Fruit fly (Drosophila melanogaster) Kc167 (cell line): ENCODE data around the gene CG33688.

ENCODE experiments used
- Myc ChIP-seq: fragments of >200 bp; optimal IDR thresholded peaks from 2 replicates; lab custom pipeline; 2017; ENCODE audit warnings: missing external identifiers
- Sin3A ChIP-seq: fragments of >200 bp; optimal IDR thresholded peaks from 2 replicates; lab custom pipeline; 2018; ENCODE audit warnings: missing external identifiers
- h ChIP-seq: fragments of >200 bp; optimal IDR thresholded peaks from 3 replicates; lab custom pipeline; 2018; ENCODE audit warnings: missing external identifiers
- insv ChIP-seq: fragments of >200 bp; optimal IDR thresholded peaks from 3 replicates; lab custom pipeline; 2018; ENCODE audit warnings: missing external identifiers
- psq ChIP-seq: fragments of >200 bp; optimal IDR thresholded peaks from 2 replicates; lab custom pipeline; 2017; ENCODE audit warnings: missing external identifiers
- ttk ChIP-seq: sonication (Bioruptor generic); optimal IDR thresholded peaks from 2 replicates; lab custom pipeline; 2017; ENCODE audit warnings: missing external identifiers

CG33688 gene

DNA sequence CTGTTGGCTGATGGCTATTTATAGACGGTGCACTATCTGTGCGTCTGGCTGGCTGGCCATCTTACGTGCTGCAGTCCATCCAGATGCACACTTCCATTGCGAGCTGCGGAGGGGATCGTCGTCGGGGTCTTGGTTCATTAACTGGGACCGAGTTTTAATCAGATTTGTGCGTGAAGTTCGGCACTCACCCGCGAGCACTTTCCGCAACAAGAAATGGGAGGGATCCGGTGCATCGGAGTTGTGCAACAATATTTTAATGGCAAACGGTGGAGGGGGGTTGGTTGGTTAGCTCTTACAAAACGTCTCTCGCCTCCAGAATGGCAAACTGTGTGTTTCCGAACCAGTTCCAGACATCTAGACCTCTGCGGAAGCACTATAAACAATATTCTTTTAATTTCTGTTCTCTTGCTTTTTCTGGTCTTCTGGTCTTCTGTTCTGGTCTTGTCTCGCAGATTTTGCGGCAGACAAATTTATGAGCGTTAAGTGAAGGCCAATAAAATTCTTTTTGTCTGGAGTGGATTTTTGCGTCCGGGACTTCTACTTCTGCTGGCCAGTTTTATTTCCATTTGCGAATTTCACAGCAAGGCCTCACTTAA is 2.3 kb upstream of the CG33688 start:
- no peak for TF ChIP-seq ttk
- TF ChIP-seq Sin3A = no peak

DNA sequence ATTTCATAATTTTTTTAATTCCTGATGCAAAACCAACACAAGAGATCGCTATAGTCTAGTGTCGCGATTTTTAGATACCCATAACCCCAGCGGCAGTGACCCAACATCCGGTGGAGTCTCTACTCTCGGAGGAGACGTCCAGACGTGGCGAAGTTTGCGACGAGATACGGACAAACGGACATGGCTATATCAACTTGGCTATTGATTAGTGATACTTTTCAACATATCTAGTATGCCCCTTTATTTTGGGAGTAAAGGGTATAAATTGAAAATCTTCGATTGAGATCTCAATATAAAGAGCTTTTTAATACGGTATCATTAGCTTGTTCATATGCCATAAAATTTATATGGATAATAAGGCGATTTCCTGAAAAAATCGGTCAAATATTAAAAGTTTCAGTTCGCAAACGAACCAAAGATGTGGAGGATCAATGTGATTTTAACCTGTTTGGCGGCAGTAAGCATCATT is 1.5 kb upstream of the CG33688 start, which contains the start of gene CG33687:
Gene CG33687, plus strand, starts transcription at position 419 of the 469 bp plus-strand sequence.
- TF ChIP-seq h (no peak), Myc (lab: Kevin White, UChicago) (no peak), psq (lab: Kevin White, UChicago) (no peak), Sin3A (no peak), ttk (no peak), insv (lab: Kevin White, UChicago) (no peak)

- no peak for TF ChIP-seq psq (lab: Kevin White, UChicago)
- no peak for TF ChIP-seq h
- TF ChIP-seq insv (lab: Kevin White, UChicago) = no peak
- TF ChIP-seq ttk = no peak
- no peak for TF ChIP-seq Myc (lab: Kevin White, UChicago)
- no peak for TF ChIP-seq Sin3A
Observed at dm6 chr3L:16199929-16200328, 909 bp downstream of the CG33688 start, which contains the start of gene CG33689. TSS of gene CG33689 (plus strand) at chr3L:16200229.

DNA sequence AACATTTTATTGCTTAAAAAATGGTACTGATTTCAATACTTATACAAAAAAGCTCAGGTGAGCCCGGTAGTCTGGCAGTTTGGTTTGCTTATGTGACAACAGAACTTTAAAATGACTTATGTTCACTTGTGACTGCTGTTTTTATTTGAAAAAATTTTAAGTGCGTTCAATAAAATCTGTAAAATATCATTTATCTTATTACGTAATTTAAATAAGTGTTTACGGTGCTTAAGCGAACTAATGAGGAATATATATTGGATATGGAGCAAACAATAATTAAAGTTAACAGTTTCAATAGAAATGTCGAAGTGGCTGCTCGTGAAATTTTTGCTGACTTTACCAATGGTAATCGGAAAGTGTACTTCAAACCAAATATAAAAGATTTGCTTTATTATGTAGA is 2.0 kb downstream of the CG33688 start, which contains the start of gene dls:
Gene dls, plus strand, starts transcription at position 301 of the 400 bp plus-strand sequence.
- TF ChIP-seq ttk = no peak

- TF ChIP-seq Sin3A (no peak), ttk (no peak), Myc (lab: Kevin White, UChicago) (no peak), insv (lab: Kevin White, UChicago) (no peak), h (no peak), psq (lab: Kevin White, UChicago) (no peak)
Observed at dm6 chr3L:16202550-16202949, 3.5 kb downstream of the CG33688 start.

dm6 chr3L:16203236-16203635 is 4.2 kb downstream of the CG33688 start:
- TF ChIP-seq Myc (lab: Kevin White, UChicago) (no peak), Sin3A (no peak), h (no peak), psq (lab: Kevin White, UChicago) (no peak), insv (lab: Kevin White, UChicago) (no peak), ttk (no peak)

- TF ChIP-seq insv (lab: Kevin White, UChicago) (no peak), Sin3A (no peak), psq (lab: Kevin White, UChicago) (no peak), h (no peak), Myc (lab: Kevin White, UChicago) (no peak)
Observed at dm6 chr3L:16204128-16204527, 5.1 kb downstream of the CG33688 start.

dm6 chr3L:16208053-16208838 is 9.2 kb downstream of the CG33688 start:
- TF ChIP-seq h = no peak
- TF ChIP-seq ttk = no peak
- TF ChIP-seq Sin3A = no peak
- TF ChIP-seq psq (lab: Kevin White, UChicago) = no peak
- no peak for TF ChIP-seq insv (lab: Kevin White, UChicago)
- TF ChIP-seq Myc (lab: Kevin White, UChicago) = no peak

DNA sequence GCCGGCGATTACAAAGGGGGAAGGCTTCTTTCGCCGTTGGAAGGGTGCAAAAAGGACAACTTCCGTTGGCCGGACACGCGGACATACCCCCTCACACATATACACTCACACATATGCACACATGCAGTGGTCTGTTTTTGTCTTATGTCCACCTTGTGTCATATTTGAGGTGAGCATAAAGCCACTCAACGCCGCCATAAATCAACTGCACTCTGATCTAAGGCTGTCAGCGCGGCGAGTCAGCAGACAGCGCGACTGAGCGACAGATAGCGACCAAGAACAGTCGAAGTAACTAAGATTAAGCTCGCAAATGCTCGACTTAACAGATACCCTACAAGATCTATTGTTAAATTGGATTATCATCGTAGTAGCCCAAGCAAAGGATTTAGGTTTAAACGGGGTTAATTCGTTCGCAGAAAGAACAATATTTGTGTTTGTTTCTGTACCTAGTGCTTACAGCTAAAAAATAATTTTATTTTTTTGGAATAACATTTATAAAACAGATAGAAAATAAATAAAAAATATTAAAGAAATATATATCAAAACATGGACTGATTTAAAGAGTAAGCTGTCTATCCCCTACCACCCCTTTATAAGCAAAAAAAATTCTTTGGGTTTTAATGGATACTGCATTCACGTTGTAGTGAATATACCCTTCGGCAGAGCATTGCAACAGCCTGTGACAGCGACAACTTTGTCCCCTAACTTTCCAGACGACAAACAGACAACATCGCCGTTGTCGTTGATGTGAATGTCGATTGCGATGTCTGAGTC is 10.0 kb downstream of the CG33688 start:
- TF ChIP-seq h (no peak), insv (lab: Kevin White, UChicago) (no peak), ttk (no peak), Myc (lab: Kevin White, UChicago) (no peak), psq (lab: Kevin White, UChicago) (no peak), Sin3A (no peak)

DNA sequence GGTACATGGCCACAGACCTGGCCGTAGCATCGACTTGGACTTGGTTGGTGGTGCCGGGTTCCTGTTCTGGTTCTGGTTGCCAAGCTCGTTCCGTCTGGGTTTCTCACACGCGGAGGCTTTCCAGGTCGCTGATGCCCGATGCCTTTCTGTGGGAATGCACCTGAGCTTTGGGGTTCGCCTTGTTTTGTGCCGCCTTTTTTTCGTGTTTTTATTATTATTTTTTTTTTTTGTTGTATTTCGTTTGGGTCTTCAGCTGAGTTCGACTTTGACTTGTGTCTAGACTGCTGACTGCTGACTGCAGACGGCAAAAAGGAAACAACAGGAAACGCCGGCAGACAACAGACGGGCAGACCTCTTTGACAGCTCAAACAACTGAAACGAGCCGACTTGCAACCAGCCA is 10.6 kb downstream of the CG33688 start:
- TF ChIP-seq psq (lab: Kevin White, UChicago) = no peak
- no peak for TF ChIP-seq insv (lab: Kevin White, UChicago)
- TF ChIP-seq h = no peak
- TF ChIP-seq ttk = no peak
- no peak for TF ChIP-seq Sin3A
- TF ChIP-seq Myc (lab: Kevin White, UChicago) = no peak

DNA sequence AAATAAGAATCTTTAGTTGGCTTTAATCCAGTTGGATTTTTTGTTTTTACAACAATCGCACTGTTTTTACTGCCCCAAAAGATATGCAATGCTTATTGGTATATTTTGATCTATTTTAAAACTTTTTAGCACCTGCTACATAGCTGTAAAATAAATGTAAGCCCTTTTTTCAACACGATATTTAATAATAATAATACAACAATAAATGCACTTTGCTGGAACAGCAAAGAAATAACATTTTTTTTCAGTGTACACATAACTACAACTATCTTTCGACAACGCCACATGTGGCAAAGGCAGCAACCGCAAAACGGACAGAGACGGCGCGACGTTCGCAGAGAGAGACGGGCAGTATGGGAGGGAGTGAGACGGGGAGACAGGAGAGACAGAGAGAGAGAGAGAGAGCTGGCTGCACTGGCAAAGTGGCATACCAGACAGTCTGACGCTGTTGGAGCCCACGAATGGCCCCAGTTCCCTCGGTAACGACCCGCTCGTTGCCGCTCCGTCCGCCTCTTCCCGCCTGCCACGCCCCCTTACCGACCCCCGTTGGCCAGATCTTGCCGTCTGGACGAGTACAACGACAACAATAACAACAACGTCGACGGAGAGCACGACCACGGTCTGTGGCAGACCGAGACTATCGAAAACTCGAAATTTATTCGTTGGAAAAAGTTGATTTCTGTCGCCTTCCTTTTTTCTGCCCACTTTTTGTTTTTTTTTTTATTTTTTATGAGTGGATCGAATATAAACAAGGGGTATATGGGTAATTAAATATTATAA is 12.3 kb downstream of the CG33688 start:
- TF ChIP-seq psq (lab: Kevin White, UChicago) = no peak
- no peak for TF ChIP-seq Myc (lab: Kevin White, UChicago)
- no peak for TF ChIP-seq Sin3A
- no peak for TF ChIP-seq insv (lab: Kevin White, UChicago)
- TF ChIP-seq ttk = no peak
- TF ChIP-seq h = no peak

DNA sequence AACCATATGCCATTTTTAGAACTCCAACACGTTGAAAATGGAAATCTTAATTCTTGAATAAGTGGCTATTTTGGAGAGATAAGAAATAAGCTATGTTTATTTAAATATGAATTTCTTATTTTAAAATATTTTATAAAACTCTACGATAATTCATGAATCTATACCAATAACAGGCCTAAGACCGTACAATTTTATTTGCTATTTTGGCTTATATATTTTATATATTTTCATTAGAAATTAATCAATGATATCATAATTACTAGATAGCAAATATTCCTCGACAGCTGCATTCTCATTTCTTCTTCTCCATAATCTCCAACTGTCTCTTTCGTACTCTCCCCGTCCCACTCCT is 12.9 kb downstream of the CG33688 start:
- TF ChIP-seq Sin3A = no peak
- TF ChIP-seq insv (lab: Kevin White, UChicago) = no peak
- no peak for TF ChIP-seq psq (lab: Kevin White, UChicago)
- no peak for TF ChIP-seq Myc (lab: Kevin White, UChicago)
- no peak for TF ChIP-seq ttk
- TF ChIP-seq h = no peak
